Fruit fly (Drosophila melanogaster): ENCODE measurements around the gene CG1265.

CG1265 gene

dm6 chr3L:4227164-4227563 lies 27.4 kb upstream of the CG1265 start, which contains the start of gene CG46460:
CG46460 (minus strand) TSS chr3L:4227302.
- TF ChIP-seq CG6792 (GFP tag; optimal IDR thresholded peaks at IDR 0.05): no peak
- 0 out of 2 replicates have a peak, but pooled peaks have one; percentile 9 for TF ChIP-seq Gug (GFP tag; IDR thresholded peaks at IDR 0.05)
- peak; percentile 20 for TF ChIP-seq esn (GFP tag; optimal IDR thresholded peaks at IDR 0.05)
- no peak for TF ChIP-seq CG11902 (GFP tag; optimal IDR thresholded peaks at IDR 0.05)
- no peak for TF ChIP-seq Sox15 (GFP tag; optimal IDR thresholded peaks at IDR 0.05)
- peak; percentile 26 for TF ChIP-seq Ets21C (GFP tag; optimal IDR thresholded peaks at IDR 0.05)
- TF ChIP-seq Eip75B (GFP tag; optimal IDR thresholded peaks at IDR 0.05): peak; percentile 31
- no peak for TF ChIP-seq CG32006 (GFP tag; optimal IDR thresholded peaks at IDR 0.05)
- TF ChIP-seq lz (GFP tag; optimal IDR thresholded peaks at IDR 0.05): peak; percentile 49
- TF ChIP-seq eg (GFP tag; IDR thresholded peaks at IDR 0.05): peak; percentile 45; the same call in 1 of the 3 replicates
- no peak for TF ChIP-seq Hr38 (GFP tag; optimal IDR thresholded peaks at IDR 0.05)
- TF ChIP-seq fd59A (GFP tag; optimal IDR thresholded peaks at IDR 0.05): no peak
- TF ChIP-seq CG15336 (GFP tag; IDR thresholded peaks at IDR 0.05): no peak
- peak in 1 of 2 experiments; percentile 7 for TF ChIP-seq ss (GFP tag; optimal IDR thresholded peaks at IDR 0.05)
- peak; percentile 11 for TF ChIP-seq topi (GFP tag; optimal IDR thresholded peaks at IDR 0.05)
- no peak for TF ChIP-seq spab (GFP tag; optimal IDR thresholded peaks at IDR 0.05)
- peak; percentile 11 for TF ChIP-seq CG9139 (GFP tag; optimal IDR thresholded peaks at IDR 0.05)
- TF ChIP-seq CG34406 (GFP tag; optimal IDR thresholded peaks at IDR 0.05): no peak
- TF ChIP-seq CG16779 (tag; optimal IDR thresholded peaks at IDR 0.05): peak; percentile 1
- no peak for TF ChIP-seq CG6808 (GFP tag; optimal IDR thresholded peaks at IDR 0.05)
- TF ChIP-seq svp (GFP tag): peak; percentile 83
- no peak for TF ChIP-seq CG6854 (GFP tag; optimal IDR thresholded peaks at IDR 0.05)
- no peak for TF ChIP-seq Hr39 (GFP tag; optimal IDR thresholded peaks at IDR 0.05)
- TF ChIP-seq Sox14 (GFP tag; optimal IDR thresholded peaks at IDR 0.05): no peak
- TF ChIP-seq CG4318 (GFP tag; optimal IDR thresholded peaks at IDR 0.05): no peak
- no peak for TF ChIP-seq CG7368 (GFP tag; optimal IDR thresholded peaks at IDR 0.05)
- TF ChIP-seq CG6276 (GFP tag; optimal IDR thresholded peaks at IDR 0.05): no peak
- TF ChIP-seq CG8119 (GFP tag; IDR thresholded peaks at IDR 0.05): no peak
- TF ChIP-seq CG6163 (GFP tag; IDR thresholded peaks at IDR 0.05): 0 out of 3 replicates have a peak, but pooled peaks have one; percentile 16
- no peak for TF ChIP-seq pdm3 (GFP tag; optimal IDR thresholded peaks at IDR 0.05)
- no peak for TF ChIP-seq achi (GFP tag; optimal IDR thresholded peaks at IDR 0.05)
- peak; percentile 5 for TF ChIP-seq acj6 (GFP tag; optimal IDR thresholded peaks at IDR 0.05)
- TF ChIP-seq Eip78C (GFP tag): no peak
- peak; percentile 17 for TF ChIP-seq Blimp-1 (GFP tag; optimal IDR thresholded peaks at IDR 0.05)
- TF ChIP-seq CG8319 (GFP tag; optimal IDR thresholded peaks at IDR 0.05): no peak
- no peak for TF ChIP-seq vri (GFP tag; optimal IDR thresholded peaks at IDR 0.05)
- no peak for TF ChIP-seq net (GFP tag; optimal IDR thresholded peaks at IDR 0.05)
- TF ChIP-seq Hr4 (GFP tag; optimal IDR thresholded peaks at IDR 0.05): no peak
- peak; percentile 25 for TF ChIP-seq Ets96B (tag; optimal IDR thresholded peaks at IDR 0.05)
- TF ChIP-seq CG31627 (GFP tag; optimal IDR thresholded peaks at IDR 0.05): peak; percentile 39
- TF ChIP-seq fkh (GFP tag; optimal IDR thresholded peaks at IDR 0.05): no peak
- TF ChIP-seq dac (GFP tag; optimal IDR thresholded peaks at IDR 0.05): no peak
- TF ChIP-seq salr (GFP tag; optimal IDR thresholded peaks at IDR 0.05): no peak
- no peak for TF ChIP-seq CG11294 (GFP tag; IDR thresholded peaks at IDR 0.05)
- peak; percentile 36 for TF ChIP-seq Met (GFP tag; optimal IDR thresholded peaks at IDR 0.05)
- peak; percentile 26 for TF ChIP-seq CG10669 (GFP tag; optimal IDR thresholded peaks at IDR 0.05)
- no peak for TF ChIP-seq fd85E (GFP tag; optimal IDR thresholded peaks at IDR 0.05)
- no peak for TF ChIP-seq CG3919 (GFP tag; optimal IDR thresholded peaks at IDR 0.05)
- no peak for TF ChIP-seq CG10631 (GFP tag; optimal IDR thresholded peaks at IDR 0.05)
- no peak for TF ChIP-seq dsx (GFP tag; optimal IDR thresholded peaks at IDR 0.05; ENCODE audit: poor library complexity, severe bottlenecking)
- no peak for TF ChIP-seq CG8632 (GFP tag; optimal IDR thresholded peaks at IDR 0.05)
- TF ChIP-seq CG1621 (tag; optimal IDR thresholded peaks at IDR 0.05): peak; percentile 94
- no peak for TF ChIP-seq OdsH (GFP tag; optimal IDR thresholded peaks at IDR 0.05)

Data from whole organism, prepupa.